Fruit fly (Drosophila melanogaster) whole organism, embryonic: ENCODE data around the gene Wdfy2.

Source experiments
- Asciz ChIP-seq: fragments of 200-800 bp; sonication (Bioruptor generic); optimal IDR thresholded peaks from 2 replicates; lab custom pipeline; 2017; ENCODE audit warnings: missing biosample characterization, mild to moderate bottlenecking, missing genetic modification characterization, missing genetic modification reagents
- Bgb ChIP-seq: fragments of 200-800 bp; sonication (Bioruptor generic); IDR thresholded peaks from 2 replicates; pipeline ENCODE4 v1.3.6; 2022; ENCODE audit warnings: missing biosample characterization, missing genetic modification characterization; ENCODE audit not compliant: partially characterized antibody
- CG1024 ChIP-seq: fragments of 200-800 bp; sonication (Bioruptor generic); IDR thresholded peaks from 2 replicates; pipeline ENCODE4 v1.3.6; 2022; ENCODE audit warnings: missing biosample characterization, missing genetic modification characterization
- CG10321 ChIP-seq: fragments of 200-800 bp; sonication (Bioruptor generic); IDR thresholded peaks from 2 replicates; pipeline ENCODE4 v1.3.6; 2022; ENCODE audit warnings: missing biosample characterization, missing genetic modification characterization
- CG10366 ChIP-seq: fragments of 200-800 bp; sonication (Bioruptor generic); IDR thresholded peaks from 2 replicates; pipeline ENCODE4 v1.3.6; 2022; ENCODE audit warnings: missing biosample characterization, missing genetic modification characterization
- CG11398 ChIP-seq: fragments of 200-800 bp; sonication (Bioruptor generic); optimal IDR thresholded peaks from 2 replicates; lab custom pipeline; 2016; ENCODE audit warnings: missing biosample characterization, missing genetic modification characterization
- CG13424 ChIP-seq: fragments of 200-800 bp; sonication (Bioruptor generic); optimal IDR thresholded peaks from 2 replicates; lab custom pipeline; 2019; ENCODE audit warnings: missing biosample characterization, mild to moderate bottlenecking, missing genetic modification characterization, moderate library complexity
- CG15011 ChIP-seq: fragments of 200-800 bp; sonication (Bioruptor generic); optimal IDR thresholded peaks from 3 replicates; lab custom pipeline; 2018; ENCODE audit warnings: missing biosample characterization, mild to moderate bottlenecking, missing genetic modification characterization
- CG15269 ChIP-seq: fragments of 200-800 bp; sonication (Bioruptor generic); optimal IDR thresholded peaks from 2 replicates; lab custom pipeline; 2018; ENCODE audit warnings: missing biosample characterization, mild to moderate bottlenecking, missing genetic modification characterization, moderate library complexity
- CG18599 ChIP-seq: fragments of 200-800 bp; sonication (Bioruptor generic); optimal IDR thresholded peaks from 3 replicates; lab custom pipeline; 2017; ENCODE audit warnings: missing biosample characterization, missing genetic modification characterization, mild to moderate bottlenecking, moderate library complexity, missing genetic modification reagents
- CG18619 ChIP-seq: fragments of 200-800 bp; sonication (Bioruptor generic); optimal IDR thresholded peaks from 3 replicates; lab custom pipeline; 2017; ENCODE audit warnings: missing biosample characterization, mild to moderate bottlenecking, missing genetic modification characterization
- CG2116 ChIP-seq: fragments of 200-800 bp; sonication (Bioruptor generic); optimal IDR thresholded peaks from 3 replicates; lab custom pipeline; 2018; ENCODE audit warnings: missing biosample characterization, mild to moderate bottlenecking, missing genetic modification characterization
- CG2199 ChIP-seq: fragments of 200-800 bp; sonication (Bioruptor generic); IDR thresholded peaks from 3 replicates; pipeline ENCODE4 v1.3.6; 2022; ENCODE audit warnings: missing biosample characterization, missing genetic modification characterization
- CG2678 ChIP-seq: fragments of 200-800 bp; sonication (Bioruptor generic); optimal IDR thresholded peaks from 3 replicates; lab custom pipeline; 2019; ENCODE audit warnings: missing biosample characterization, mild to moderate bottlenecking, missing genetic modification characterization, moderate library complexity
- CG3838 ChIP-seq: fragments of 200-800 bp; sonication (Bioruptor generic); optimal IDR thresholded peaks from 3 replicates; lab custom pipeline; 2016; ENCODE audit warnings: missing biosample characterization, missing genetic modification characterization
- CG4328 ChIP-seq: fragments of 200-800 bp; sonication (Bioruptor generic); optimal IDR thresholded peaks from 3 replicates; lab custom pipeline; 2017; ENCODE audit warnings: missing biosample characterization, missing genetic modification reagents, missing genetic modification characterization
- CG5180 ChIP-seq: fragments of 200-800 bp; sonication (Bioruptor generic); optimal IDR thresholded peaks from 3 replicates; lab custom pipeline; 2017; ENCODE audit warnings: missing biosample characterization, missing genetic modification characterization, mild to moderate bottlenecking, moderate library complexity, missing genetic modification reagents
- CrebB ChIP-seq: fragments of 200-800 bp; sonication (Bioruptor generic); optimal IDR thresholded peaks from 3 replicates; lab custom pipeline; 2018; ENCODE audit warnings: missing biosample characterization, mild to moderate bottlenecking, missing genetic modification characterization
- D19B ChIP-seq: fragments of 200-800 bp; sonication (Bioruptor generic); optimal IDR thresholded peaks from 2 replicates; lab custom pipeline; 2017; ENCODE audit warnings: missing biosample characterization, mild to moderate bottlenecking, missing genetic modification characterization
- Dp ChIP-seq: fragments of 200-800 bp; sonication (Bioruptor generic); optimal IDR thresholded peaks from 2 replicates; lab custom pipeline; 2018; ENCODE audit warnings: missing biosample characterization, mild to moderate bottlenecking, missing genetic modification characterization, moderate library complexity
- Hmr ChIP-seq: fragments of 200-800 bp; sonication (Bioruptor generic); optimal IDR thresholded peaks from 3 replicates; lab custom pipeline; 2017; ENCODE audit warnings: mild to moderate bottlenecking, missing biosample characterization, missing genetic modification reagents, missing genetic modification characterization
- Hsf ChIP-seq: fragments of 200-800 bp; sonication (Bioruptor generic); optimal IDR thresholded peaks from 3 replicates; lab custom pipeline; 2016; ENCODE audit warnings: missing biosample characterization, missing genetic modification characterization
- NC2α ChIP-seq: fragments of 200-800 bp; sonication (Bioruptor generic); optimal IDR thresholded peaks from 2 replicates; lab custom pipeline; 2016; ENCODE audit warnings: missing biosample characterization, missing genetic modification characterization
- Neu2 ChIP-seq: fragments of 200-800 bp; sonication (Bioruptor generic); optimal IDR thresholded peaks from 3 replicates; lab custom pipeline; 2016; ENCODE audit warnings: missing biosample characterization, missing genetic modification characterization, borderline replicate concordance
- NfI ChIP-seq: fragments of 200-800 bp; sonication (Bioruptor generic); optimal IDR thresholded peaks from 3 replicates; lab custom pipeline; 2018; ENCODE audit warnings: missing biosample characterization, mild to moderate bottlenecking, missing genetic modification characterization, moderate library complexity
- Oli ChIP-seq: fragments of 200-800 bp; sonication (Bioruptor generic); optimal IDR thresholded peaks from 2 replicates; lab custom pipeline; 2018; ENCODE audit warnings: missing biosample characterization, mild to moderate bottlenecking, missing genetic modification characterization, moderate library complexity
- Ptx1 ChIP-seq: fragments of 200-800 bp; sonication (Bioruptor generic); IDR thresholded peaks from 2 replicates; pipeline ENCODE4 v1.3.6; 2022; ENCODE audit warnings: missing biosample characterization, missing genetic modification characterization
- Rfx ChIP-seq: fragments of 200-800 bp; sonication (Bioruptor generic); IDR thresholded peaks from 2 replicates; pipeline ENCODE4 v1.3.6; 2022; ENCODE audit warnings: missing biosample characterization, missing genetic modification characterization
- Sry-δ ChIP-seq: fragments of 200-800 bp; sonication (Bioruptor generic); optimal IDR thresholded peaks from 2 replicates; lab custom pipeline; 2016; ENCODE audit warnings: missing biosample characterization, missing genetic modification characterization
- ab ChIP-seq: fragments of 200-800 bp; sonication (Bioruptor generic); optimal IDR thresholded peaks from 2 replicates; lab custom pipeline; 2016; ENCODE audit warnings: missing biosample characterization, missing genetic modification characterization
- al ChIP-seq: fragments of 200-800 bp; sonication (Bioruptor generic); IDR thresholded peaks from 2 replicates; pipeline ENCODE4 v1.3.6; 2022; ENCODE audit warnings: missing biosample characterization, missing genetic modification characterization
- bab2 ChIP-seq: fragments of 200-800 bp; sonication (Bioruptor generic); optimal IDR thresholded peaks from 2 replicates; lab custom pipeline; 2016; ENCODE audit warnings: missing biosample characterization, missing genetic modification characterization
- caup ChIP-seq: fragments of 200-800 bp; sonication (Bioruptor generic); optimal IDR thresholded peaks from 3 replicates; lab custom pipeline; 2017; ENCODE audit warnings: missing biosample characterization, mild to moderate bottlenecking, missing genetic modification characterization, moderate library complexity; ENCODE audit not compliant: severe bottlenecking
- chinmo ChIP-seq: fragments of 200-800 bp; sonication (Bioruptor generic); IDR thresholded peaks from 4 replicates; pipeline ENCODE4 v1.3.6; 2022; ENCODE audit warnings: missing biosample characterization, missing genetic modification characterization; ENCODE audit not compliant: partially characterized antibody
- ci ChIP-seq: fragments of 200-800 bp; sonication (Bioruptor generic); IDR thresholded peaks from 3 replicates; pipeline ENCODE4 v1.3.6; 2022; ENCODE audit warnings: missing biosample characterization, missing genetic modification characterization
- cwo ChIP-seq: fragments of 200-800 bp; sonication (Bioruptor generic); optimal IDR thresholded peaks from 3 replicates; lab custom pipeline; 2017; ENCODE audit warnings: missing biosample characterization, missing genetic modification characterization, mild to moderate bottlenecking, moderate library complexity, missing genetic modification reagents
- en ChIP-seq: fragments of 200-800 bp; sonication (Bioruptor generic); optimal IDR thresholded peaks from 2 replicates; lab custom pipeline; 2016; ENCODE audit warnings: missing biosample characterization, missing genetic modification characterization
- gem ChIP-seq: fragments of 200-800 bp; sonication (Bioruptor generic); optimal IDR thresholded peaks from 2 replicates; lab custom pipeline; 2019; ENCODE audit warnings: missing biosample characterization, mild to moderate bottlenecking, missing genetic modification characterization, moderate library complexity
- jigr1 ChIP-seq: fragments of 200-800 bp; sonication (Bioruptor generic); IDR thresholded peaks from 3 replicates; pipeline ENCODE4 v1.3.6; 2022; ENCODE audit warnings: missing biosample characterization, missing genetic modification characterization
- lab ChIP-seq: fragments of 200-800 bp; sonication (Bioruptor generic); optimal IDR thresholded peaks from 3 replicates; lab custom pipeline; 2017; ENCODE audit warnings: missing biosample characterization, missing genetic modification characterization, mild to moderate bottlenecking, moderate library complexity, missing genetic modification reagents
- luna ChIP-seq: fragments of 200-800 bp; sonication (Bioruptor generic); optimal IDR thresholded peaks from 2 replicates; lab custom pipeline; 2016; ENCODE audit warnings: missing biosample characterization, missing genetic modification characterization
- pan ChIP-seq, 4 experiments: fragments of >200 bp in 3 of 4; fragments of 200-800 bp in 1 of 4; sonication (Bioruptor generic) in 1 of 4; optimal IDR thresholded peaks in 3 of 4; IDR thresholded peaks in 1 of 4; 2 replicates each; pipeline versions ENCODE4 v1.3.6 to Lab custom; 2017 to 2022; ENCODE audit warnings: missing biosample characterization in 2 of 4, missing genetic modification characterization in 2 of 4, mixed read lengths in 1 of 4
- row ChIP-seq: fragments of 200-800 bp; sonication (Bioruptor generic); IDR thresholded peaks from 3 replicates; pipeline ENCODE4 v1.3.6; 2022; ENCODE audit warnings: missing biosample characterization, missing genetic modification characterization
- sens ChIP-seq: fragments of 200-800 bp; sonication (Bioruptor generic); peaks from one replicate; lab custom pipeline; 2016; ENCODE audit warnings: missing biosample characterization, missing genetic modification characterization
- tap ChIP-seq: fragments of 200-800 bp; optimal IDR thresholded peaks from 3 replicates; lab custom pipeline; 2019; ENCODE audit warnings: missing biosample characterization, mild to moderate bottlenecking, missing genetic modification characterization, moderate library complexity
- unpg ChIP-seq: fragments of 200-800 bp; sonication (Bioruptor generic); optimal IDR thresholded peaks from 3 replicates; lab custom pipeline; 2018; ENCODE audit warnings: missing biosample characterization, mild to moderate bottlenecking, missing genetic modification characterization, moderate library complexity
- vvl ChIP-seq: fragments of 200-800 bp; sonication (Bioruptor generic); IDR thresholded peaks from 2 replicates; pipeline ENCODE4 v1.3.6; 2022; ENCODE audit warnings: missing biosample characterization, missing genetic modification characterization
- zen2 ChIP-seq: fragments of 200-800 bp; sonication (Bioruptor generic); IDR thresholded peaks from 3 replicates; pipeline ENCODE4 v1.3.6; 2022; ENCODE audit warnings: missing biosample characterization, missing genetic modification characterization; ENCODE audit not compliant: partially characterized antibody

The Wdfy2 gene

dm6 chr2L:10472257-10472656 is 49.2 kb downstream of the Wdfy2 start (continued):
- TF ChIP-seq caup (no peak), unpg (peak; percentile 23), Hmr (GFP tag; lab: Kevin White, UChicago) (peak; percentile 26), sens (peak; percentile 51), CG2199 (GFP tag; lab: Robert Waterston, UW) (no peak), ci (GFP tag; lab: Robert Waterston, UW) (no peak), CG5180 (GFP tag; lab: Kevin White, UChicago) (peak; percentile 22), CG2678 (tag; lab: Kevin White, UChicago) (peak; percentile 37), gem (peak; percentile 8), en (GFP tag; lab: Kevin White, UChicago) (no peak), Rfx (peak; percentile 19; the same call in 1 of the 2 replicates), CG15269 (tag; lab: Kevin White, UChicago) (peak; percentile 11), CG13424 (tag; lab: Kevin White, UChicago) (peak; percentile 10), Dp (GFP tag; lab: Kevin White, UChicago) (no peak), Asciz (GFP tag; lab: Kevin White, UChicago) (peak; percentile 4)

DNA sequence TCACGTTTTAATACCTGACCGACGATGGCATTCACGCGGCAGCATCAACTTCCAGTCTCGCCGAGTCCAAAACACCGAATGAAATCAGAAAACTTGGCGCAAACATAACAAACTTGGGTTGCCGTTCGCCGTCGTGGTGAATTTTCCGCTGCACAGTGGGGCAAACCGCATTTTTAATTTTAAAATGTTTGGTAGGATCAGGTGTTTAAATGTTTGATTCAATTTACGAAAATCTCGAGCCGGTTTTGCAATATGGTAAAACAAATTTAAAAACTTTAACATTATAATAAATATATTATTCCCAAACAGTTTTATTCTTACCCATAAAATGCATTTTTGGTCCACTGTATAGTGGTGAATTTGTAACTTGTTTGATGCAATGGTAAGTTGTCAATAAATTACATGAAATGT is 51.2 kb downstream of the Wdfy2 start, which contains the start of gene RluA-1:
Gene RluA-1, minus strand, starts transcription at position 82 of the 411 bp plus-strand sequence.
- TF ChIP-seq zen2 (no peak), tap (tag; lab: Kevin White, UChicago) (peak; percentile 99), CG2116 (peak; percentile 92), ab (peak; percentile 92), CG5180 (GFP tag; lab: Kevin White, UChicago) (peak; percentile 96), CG4328 (peak; percentile 98), Oli (tag; lab: Kevin White, UChicago) (peak; percentile 100), CrebB (tag; lab: Kevin White, UChicago) (peak; percentile 99), CG11398 (peak; percentile 87), row (peak; percentile 99), CG10366 (peak; percentile 99), CG10321 (GFP tag; lab: Robert Waterston, UW) (peak; percentile 91), Asciz (GFP tag; lab: Kevin White, UChicago) (peak; percentile 99), al (GFP tag; lab: Robert Waterston, UW) (peak; percentile 93), CG18599 (GFP tag; lab: Kevin White, UChicago) (peak; percentile 99), Neu2 (GFP tag; lab: Kevin White, UChicago) (no peak), D19B (peak; percentile 95), Hsf (GFP tag; lab: Kevin White, UChicago) (peak; percentile 98), CG15011 (GFP tag; lab: Kevin White, UChicago) (peak; percentile 98), Bgb (GFP tag; lab: Robert Waterston, UW) (peak; percentile 53), vvl (GFP tag; lab: Robert Waterston, UW) (peak; percentile 100), NC2α (GFP tag; lab: Kevin White, UChicago) (peak; percentile 90), jigr1 (peak; percentile 94), CG1024 (GFP tag; lab: Robert Waterston, UW) (peak; percentile 82), chinmo (GFP tag; lab: Robert Waterston, UW) (peak; percentile 73; the same call in 2 of the 4 replicates), pan (optimal IDR thresholded peaks at IDR 0.05; lab: Kevin White, UChicago) (no peak), pan (GFP tag; optimal IDR thresholded peaks at IDR 0.05 in 1 of 2, IDR thresholded peaks at IDR 0.05 in 1 of 2) (peak in 1 of 2 experiments; percentile 100), CG15269 (tag; lab: Kevin White, UChicago) (peak; percentile 100), NfI (GFP tag; lab: Kevin White, UChicago) (peak; percentile 99), Sry-δ (GFP tag; lab: Kevin White, UChicago) (peak; percentile 55), luna (no peak), CG18619 (GFP tag; lab: Kevin White, UChicago) (peak; percentile 99), CG3838 (GFP tag; lab: Kevin White, UChicago) (peak; percentile 96), cwo (GFP tag; lab: Kevin White, UChicago) (peak; percentile 98), Ptx1 (GFP tag; lab: Robert Waterston, UW) (peak; percentile 99), lab (GFP tag; lab: Kevin White, UChicago) (peak; percentile 99), bab2 (peak; percentile 96)
